Fruit fly (Drosophila melanogaster): Measurements from ENCODE around the gene CG34288.

The CG34288 gene

DNA sequence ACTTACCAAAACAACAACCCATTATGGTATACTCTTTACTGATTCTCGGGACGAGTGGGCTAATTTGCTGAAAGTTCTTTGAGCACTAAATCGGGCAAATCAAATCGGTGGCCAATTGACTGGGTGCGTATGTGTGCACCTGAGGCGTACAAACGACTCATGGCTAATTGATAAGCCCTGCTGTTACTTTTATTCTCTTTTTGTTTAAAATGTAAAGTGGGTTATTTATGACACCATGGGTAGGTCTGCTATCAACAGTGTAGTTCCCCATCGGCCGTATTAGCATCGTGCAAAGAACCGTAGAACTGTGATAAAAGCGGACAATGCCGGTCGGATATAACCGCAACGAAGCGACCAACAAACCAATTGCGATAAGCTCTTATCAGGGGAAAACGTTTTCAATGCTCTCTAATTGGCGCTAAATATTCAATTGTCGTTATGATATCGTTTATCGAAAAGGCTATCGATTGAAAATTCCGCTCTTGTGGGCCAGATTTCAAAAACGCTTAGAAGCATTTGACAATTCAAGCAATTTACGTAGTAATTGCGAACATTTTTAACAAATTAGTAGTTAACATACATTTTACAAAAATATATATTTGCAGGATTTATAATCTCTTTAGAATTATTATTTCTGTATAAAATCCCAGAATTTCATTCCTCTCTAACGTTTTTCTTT is at the start of gene CG34288:
Gene CG34288 (minus strand): TSS at position 69 of the 679 bp plus-strand sequence.
- TF ChIP-seq CG34367 (tag; optimal IDR thresholded peaks at IDR 0.05) (no peak), CG17806 (tag; optimal IDR thresholded peaks at IDR 0.05) (no peak), fd96Ca (GFP tag; IDR thresholded peaks at IDR 0.05) (peak; percentile 34; the same call in 1 of the 3 replicates), CG32121 (GFP tag; IDR thresholded peaks at IDR 0.05) (peak; percentile 7; the same call in 1 of the 2 replicates), Pif1B (GFP tag; optimal IDR thresholded peaks at IDR 0.05) (peak; percentile 37), CG9948 (tag; optimal IDR thresholded peaks at IDR 0.05) (no peak)

- peak; percentile 9 for TF ChIP-seq Snoo (tag; optimal IDR thresholded peaks at IDR 0.05)
- peak; percentile 46 for TF ChIP-seq gl (tag; optimal IDR thresholded peaks at IDR 0.05)
- TF ChIP-seq CG17806 (tag; optimal IDR thresholded peaks at IDR 0.05), result no peak
- TF ChIP-seq D1 (tag; optimal IDR thresholded peaks at IDR 0.05), result peak; percentile 70
- peak; percentile 52 for TF ChIP-seq CG8159 (tag; optimal IDR thresholded peaks at IDR 0.05)
- TF ChIP-seq CG32121 (GFP tag; IDR thresholded peaks at IDR 0.05), result no peak
- peak; percentile 82 for TF ChIP-seq CG14655 (GFP tag; optimal IDR thresholded peaks at IDR 0.05)
- no peak for TF ChIP-seq Ets98B (GFP tag; IDR thresholded peaks at IDR 0.05)
- TF ChIP-seq CG9948 (tag; optimal IDR thresholded peaks at IDR 0.05), result no peak
- TF ChIP-seq CG12605 (GFP tag; IDR thresholded peaks at IDR 0.05), result no peak
- TF ChIP-seq CG15710 (tag; optimal IDR thresholded peaks at IDR 0.05), result peak; percentile 21
- TF ChIP-seq EcR (GFP tag; optimal IDR thresholded peaks at IDR 0.05), result no peak
Measured at dm6 chr3R:22494523-22495309, 47.7 kb upstream of the CG34288 start.

- TF ChIP-seq Pif1B (GFP tag; optimal IDR thresholded peaks at IDR 0.05) (no peak), rn (GFP tag; IDR thresholded peaks at IDR 0.05) (no peak), CG17806 (tag; optimal IDR thresholded peaks at IDR 0.05) (no peak), CG8159 (tag; optimal IDR thresholded peaks at IDR 0.05) (no peak), EcR (GFP tag; optimal IDR thresholded peaks at IDR 0.05) (no peak), CG34367 (tag; optimal IDR thresholded peaks at IDR 0.05) (no peak), Snoo (tag; optimal IDR thresholded peaks at IDR 0.05) (no peak), CG10348 (GFP tag; IDR thresholded peaks at IDR 0.05) (no peak), CG4496 (GFP tag; IDR thresholded peaks at IDR 0.05) (no peak), Ets98B (GFP tag; IDR thresholded peaks at IDR 0.05) (no peak), Pif1A (GFP tag; optimal IDR thresholded peaks at IDR 0.05) (no peak), gl (tag; optimal IDR thresholded peaks at IDR 0.05) (no peak), CG32121 (GFP tag; IDR thresholded peaks at IDR 0.05) (no peak), fd96Ca (GFP tag; IDR thresholded peaks at IDR 0.05) (no peak), CG13204 (GFP tag; optimal IDR thresholded peaks at IDR 0.05) (no peak), CG14655 (GFP tag; optimal IDR thresholded peaks at IDR 0.05) (no peak), D1 (tag; optimal IDR thresholded peaks at IDR 0.05) (no peak), CG8301 (tag; optimal IDR thresholded peaks at IDR 0.05) (no peak), CG15710 (tag; optimal IDR thresholded peaks at IDR 0.05) (no peak)
Measured at dm6 chr3R:22492767-22493166, 45.7 kb upstream of the CG34288 start, which contains the start of gene tHMG2. Gene tHMG2, plus strand, starts transcription at chr3R:22492953.

DNA sequence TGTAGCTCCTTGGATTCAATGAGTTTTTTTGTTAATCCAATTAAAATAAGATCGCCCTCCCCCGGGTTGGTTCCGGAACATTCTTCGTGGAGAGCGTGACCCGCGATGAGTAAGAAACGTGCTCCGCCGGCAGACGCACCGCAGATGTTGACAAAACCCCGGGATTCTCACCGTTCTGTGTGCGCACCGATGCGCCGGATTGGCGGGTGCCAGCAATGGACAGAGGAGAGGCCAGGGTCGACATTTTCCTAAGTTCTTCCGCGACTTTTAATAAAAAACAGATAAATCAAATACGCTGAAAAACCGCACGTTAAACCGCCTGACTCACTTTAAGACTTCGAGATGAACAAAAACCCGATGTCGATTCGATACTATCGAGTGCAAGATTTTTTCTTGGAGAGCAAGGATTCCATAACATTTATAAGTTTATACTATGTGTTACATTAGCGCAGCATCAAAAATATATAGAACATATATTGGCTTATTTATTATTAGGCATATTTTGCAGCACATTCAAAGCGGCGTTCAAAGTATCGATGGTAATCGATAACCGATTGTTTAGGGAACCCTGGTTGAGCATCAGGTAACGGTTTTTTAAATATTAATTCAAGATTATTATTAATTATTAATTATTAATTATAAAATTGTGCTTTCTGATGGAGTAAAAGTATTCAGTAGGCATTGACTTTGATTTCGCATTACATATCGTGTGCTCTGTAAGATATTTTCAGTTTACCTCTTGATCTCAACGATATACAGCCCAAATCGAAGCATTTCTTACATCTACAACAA is 44.2 kb upstream of the CG34288 start, which contains the start of the genes CCT1 and tHMG1:
Gene CCT1 (minus strand): TSS at position 352 of the 792 bp plus-strand sequence.
Gene tHMG1 (plus strand): TSS at position 742 of the 792 bp plus-strand sequence.
- no peak for TF ChIP-seq CG17806 (tag; optimal IDR thresholded peaks at IDR 0.05)
- TF ChIP-seq EcR (GFP tag; optimal IDR thresholded peaks at IDR 0.05), result no peak
- no peak for TF ChIP-seq Pif1B (GFP tag; optimal IDR thresholded peaks at IDR 0.05)
- no peak for TF ChIP-seq CG15710 (tag; optimal IDR thresholded peaks at IDR 0.05)
- no peak for TF ChIP-seq CG34367 (tag; optimal IDR thresholded peaks at IDR 0.05)
- no peak for TF ChIP-seq CG32121 (GFP tag; IDR thresholded peaks at IDR 0.05)
- no peak for TF ChIP-seq CG10348 (GFP tag; IDR thresholded peaks at IDR 0.05)
- TF ChIP-seq CG8159 (tag; optimal IDR thresholded peaks at IDR 0.05), result no peak
- TF ChIP-seq Pif1A (GFP tag; optimal IDR thresholded peaks at IDR 0.05), result no peak
- no peak for TF ChIP-seq fd96Ca (GFP tag; IDR thresholded peaks at IDR 0.05)
- no peak for TF ChIP-seq CG14655 (GFP tag; optimal IDR thresholded peaks at IDR 0.05)
- TF ChIP-seq gl (tag; optimal IDR thresholded peaks at IDR 0.05), result no peak
- no peak for TF ChIP-seq CG13204 (GFP tag; optimal IDR thresholded peaks at IDR 0.05)
- TF ChIP-seq CG4496 (GFP tag; IDR thresholded peaks at IDR 0.05), result no peak
- TF ChIP-seq Snoo (tag; optimal IDR thresholded peaks at IDR 0.05), result no peak
- TF ChIP-seq D1 (tag; optimal IDR thresholded peaks at IDR 0.05), result no peak
- TF ChIP-seq CG12605 (GFP tag; IDR thresholded peaks at IDR 0.05), result no peak
- no peak for TF ChIP-seq Ets98B (GFP tag; IDR thresholded peaks at IDR 0.05)
- TF ChIP-seq rn (GFP tag; IDR thresholded peaks at IDR 0.05), result no peak

DNA sequence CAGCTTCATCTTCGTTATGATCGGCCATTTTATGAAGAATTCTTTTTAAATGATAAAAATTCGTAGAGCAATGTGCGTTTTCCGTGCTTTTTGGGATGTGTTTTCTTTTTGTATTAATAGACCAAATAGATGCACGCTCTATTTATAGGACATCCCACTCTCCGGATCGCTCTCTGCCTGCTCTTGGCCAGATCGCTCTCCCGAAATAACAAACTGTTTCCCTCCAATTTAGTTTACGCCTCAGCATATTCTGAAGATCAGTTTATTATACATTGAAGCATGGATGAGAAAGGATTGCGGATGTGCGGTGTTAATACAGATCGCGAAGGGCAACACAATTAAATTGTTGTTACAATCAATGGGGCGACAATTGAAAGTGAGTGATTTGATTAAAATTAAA is 41.8 kb upstream of the CG34288 start, which contains the start of gene CG5376:
Gene CG5376 (minus strand): TSS at position 101 of the 400 bp plus-strand sequence.
- TF ChIP-seq CG10348 (GFP tag; IDR thresholded peaks at IDR 0.05), result no peak
- TF ChIP-seq CG13204 (GFP tag; optimal IDR thresholded peaks at IDR 0.05), result no peak
- TF ChIP-seq CG4496 (GFP tag; IDR thresholded peaks at IDR 0.05), result no peak
- TF ChIP-seq CG15710 (tag; optimal IDR thresholded peaks at IDR 0.05), result no peak
- TF ChIP-seq CG9948 (tag; optimal IDR thresholded peaks at IDR 0.05), result no peak
- TF ChIP-seq fd96Ca (GFP tag; IDR thresholded peaks at IDR 0.05), result no peak
- TF ChIP-seq CG17806 (tag; optimal IDR thresholded peaks at IDR 0.05), result no peak
- no peak for TF ChIP-seq D1 (tag; optimal IDR thresholded peaks at IDR 0.05)
- no peak for TF ChIP-seq gl (tag; optimal IDR thresholded peaks at IDR 0.05)
- no peak for TF ChIP-seq CG8301 (tag; optimal IDR thresholded peaks at IDR 0.05)
- no peak for TF ChIP-seq CG32121 (GFP tag; IDR thresholded peaks at IDR 0.05)
- no peak for TF ChIP-seq Pif1A (GFP tag; optimal IDR thresholded peaks at IDR 0.05)
- no peak for TF ChIP-seq Ets98B (GFP tag; IDR thresholded peaks at IDR 0.05)
- no peak for TF ChIP-seq EcR (GFP tag; optimal IDR thresholded peaks at IDR 0.05)
- no peak for TF ChIP-seq CG14655 (GFP tag; optimal IDR thresholded peaks at IDR 0.05)
- no peak for TF ChIP-seq CG8159 (tag; optimal IDR thresholded peaks at IDR 0.05)
- no peak for TF ChIP-seq CG34367 (tag; optimal IDR thresholded peaks at IDR 0.05)
- no peak for TF ChIP-seq CG12605 (GFP tag; IDR thresholded peaks at IDR 0.05)

Data from whole organism, pupa.